Fruit fly (Drosophila melanogaster): Measurements from ENCODE around the gene Sidpn.

Sidpn gene

DNA sequence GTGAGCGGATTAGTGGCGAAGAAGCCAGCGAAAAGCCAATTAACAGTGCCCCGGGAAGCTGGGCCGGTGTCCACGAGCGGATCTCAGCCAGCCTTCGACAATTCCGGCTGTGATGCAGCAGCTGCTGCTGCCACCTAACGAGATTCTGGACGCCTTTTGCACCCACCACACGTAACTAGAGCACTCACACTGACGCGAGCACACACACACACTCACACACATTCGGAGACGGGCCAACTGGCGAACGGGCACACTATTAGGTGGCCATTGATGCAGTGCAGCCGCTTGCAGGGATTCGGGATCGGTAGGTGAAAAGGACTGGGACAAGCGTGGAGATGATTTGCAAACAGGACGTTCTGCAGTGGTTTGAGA, 27.0 kb downstream of the Sidpn start:
- TF ChIP-seq CG6163 (GFP tag; IDR thresholded peaks at IDR 0.05), result peak; percentile 5; the same call in 1 of the 3 replicates
- no peak for TF ChIP-seq OdsH (GFP tag; optimal IDR thresholded peaks at IDR 0.05)
- TF ChIP-seq Smox (GFP tag; optimal IDR thresholded peaks at IDR 0.05), result no peak
- no peak for TF ChIP-seq CG6854 (GFP tag; optimal IDR thresholded peaks at IDR 0.05)
- TF ChIP-seq CG32006 (GFP tag; optimal IDR thresholded peaks at IDR 0.05), result no peak
- 0 out of 3 replicates have a peak, but pooled peaks have one; percentile 8 for TF ChIP-seq CG8119 (GFP tag; IDR thresholded peaks at IDR 0.05)

DNA sequence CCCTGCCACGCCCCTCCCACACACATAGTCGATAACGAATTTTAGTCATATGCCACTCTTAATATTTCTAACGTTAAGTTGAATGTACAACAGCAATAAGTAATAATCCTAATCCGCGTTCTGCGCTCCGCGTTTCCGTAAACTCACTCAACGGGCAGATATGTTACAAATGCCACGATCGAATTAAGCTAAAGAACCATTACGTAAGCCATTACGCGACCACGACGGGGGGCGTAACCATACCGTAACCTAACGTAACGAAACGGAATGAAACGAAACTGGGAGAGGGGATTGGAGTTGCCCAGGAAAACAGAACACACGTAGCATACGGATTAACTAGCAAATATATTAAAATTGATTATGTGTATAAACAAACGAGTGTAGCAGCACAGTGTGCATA, 30.3 kb downstream of the Sidpn start:
- TF ChIP-seq CG11294 (GFP tag; IDR thresholded peaks at IDR 0.05) (no peak), achi (GFP tag; optimal IDR thresholded peaks at IDR 0.05) (no peak), cyc (GFP tag; optimal IDR thresholded peaks at IDR 0.05) (no peak), Lpt (GFP tag; optimal IDR thresholded peaks at IDR 0.05) (no peak), dsx (GFP tag; optimal IDR thresholded peaks at IDR 0.05; ENCODE audit: poor library complexity, severe bottlenecking) (no peak), CG8632 (GFP tag; optimal IDR thresholded peaks at IDR 0.05) (no peak), salr (GFP tag; optimal IDR thresholded peaks at IDR 0.05) (no peak)

dm6 chr2L:19058916-19059315, 31.4 kb downstream of the Sidpn start, which contains the start of gene Phlpp:
Phlpp (plus strand) TSS chr2L:19059129.
- TF ChIP-seq Gug (GFP tag; IDR thresholded peaks at IDR 0.05) (no peak), CG1621 (tag; optimal IDR thresholded peaks at IDR 0.05) (peak; percentile 16), Hr39 (GFP tag; optimal IDR thresholded peaks at IDR 0.05) (no peak), Met (GFP tag; optimal IDR thresholded peaks at IDR 0.05) (no peak), Hr4 (GFP tag; optimal IDR thresholded peaks at IDR 0.05) (peak; percentile 72), Blimp-1 (GFP tag; optimal IDR thresholded peaks at IDR 0.05) (no peak), Smox (GFP tag; optimal IDR thresholded peaks at IDR 0.05) (no peak), pdm3 (GFP tag; optimal IDR thresholded peaks at IDR 0.05) (no peak), OdsH (GFP tag; optimal IDR thresholded peaks at IDR 0.05) (no peak), CG15336 (GFP tag; IDR thresholded peaks at IDR 0.05) (peak; percentile 49), CG32006 (GFP tag; optimal IDR thresholded peaks at IDR 0.05) (no peak), CG6163 (GFP tag; IDR thresholded peaks at IDR 0.05) (peak; percentile 71), achi (GFP tag; optimal IDR thresholded peaks at IDR 0.05) (no peak), Sox102F (GFP tag; optimal IDR thresholded peaks at IDR 0.05) (no peak), CG34406 (GFP tag; optimal IDR thresholded peaks at IDR 0.05) (no peak), fkh (GFP tag; optimal IDR thresholded peaks at IDR 0.05) (no peak), fd85E (GFP tag; optimal IDR thresholded peaks at IDR 0.05) (no peak), CG3032 (tag; optimal IDR thresholded peaks at IDR 0.05) (peak; percentile 21), spab (GFP tag; optimal IDR thresholded peaks at IDR 0.05) (no peak), Eip78C (GFP tag) (no peak), dsx (GFP tag; optimal IDR thresholded peaks at IDR 0.05; ENCODE audit: poor library complexity, severe bottlenecking) (no peak), Ets21C (GFP tag; optimal IDR thresholded peaks at IDR 0.05) (no peak), acj6 (GFP tag; optimal IDR thresholded peaks at IDR 0.05) (no peak), eg (GFP tag; IDR thresholded peaks at IDR 0.05) (peak; percentile 78), lz (GFP tag; optimal IDR thresholded peaks at IDR 0.05) (no peak), cyc (GFP tag; optimal IDR thresholded peaks at IDR 0.05) (no peak), CG7368 (GFP tag; optimal IDR thresholded peaks at IDR 0.05) (no peak), fd59A (GFP tag; optimal IDR thresholded peaks at IDR 0.05) (no peak), CG11294 (GFP tag; IDR thresholded peaks at IDR 0.05) (no peak), vri (GFP tag; optimal IDR thresholded peaks at IDR 0.05) (no peak), CG4318 (GFP tag; optimal IDR thresholded peaks at IDR 0.05) (no peak), CG3919 (GFP tag; optimal IDR thresholded peaks at IDR 0.05) (no peak), CG31627 (GFP tag; optimal IDR thresholded peaks at IDR 0.05) (no peak), CG11902 (GFP tag; optimal IDR thresholded peaks at IDR 0.05) (no peak)

All from whole organism, prepupa.